ENCODE assay signal across 4 fruit fly cellular contexts in genomic region chrX:4108114-4108439, dm6.
TF ChIP-seq lines count a peak whose summit lies in the region.

No protein-coding gene starts in this region.

- no peak for TF ChIP-seq CTCF in whole organism, embryonic (GFP tag; optimal IDR thresholded peaks at IDR 0.05; lab: Kevin White, UChicago)

TF ChIP-seq in whole organism, embryonic, 481 proteins besides CTCF, POLR2A, EP300 and RAD21:
- TF ChIP-seq NC2α (GFP tag; optimal IDR thresholded peaks at IDR 0.05; lab: Kevin White, UChicago) (no peak), zen2 (GFP tag; IDR thresholded peaks at IDR 0.05; lab: Robert Waterston, UW; ENCODE audit: partially characterized antibody) (no peak), CG2116 (GFP tag; optimal IDR thresholded peaks at IDR 0.05; lab: Kevin White, UChicago) (no peak), CG9215 (GFP tag; IDR thresholded peaks at IDR 0.05; lab: Robert Waterston, UW) (no peak), nom (GFP tag; optimal IDR thresholded peaks at IDR 0.05; lab: Kevin White, UChicago) (peak; percentile 34), h (optimal IDR thresholded peaks at IDR 0.05; lab: Kevin White, UChicago) (no peak), hbn (GFP tag; IDR thresholded peaks at IDR 0.05; lab: Robert Waterston, UW; ENCODE audit: partially characterized antibody) (no peak), Drgx (GFP tag; IDR thresholded peaks at IDR 0.05; lab: Robert Waterston, UW) (peak; percentile 42; the same call in 1 of the 2 replicates), CG9609 (GFP tag; optimal IDR thresholded peaks at IDR 0.05; lab: Kevin White, UChicago) (no peak), CG2875 (GFP tag; optimal IDR thresholded peaks at IDR 0.05; lab: Kevin White, UChicago) (no peak), mld (GFP tag; IDR thresholded peaks at IDR 0.05; lab: Robert Waterston, UW; ENCODE audit: partially characterized antibody) (no peak), exex (tag; optimal IDR thresholded peaks at IDR 0.05; lab: Kevin White, UChicago) (peak; percentile 12)

TF ChIP-seq in whole organism, prepupa, 60 proteins besides CTCF, POLR2A, EP300 and RAD21 (continues in another document):
- TF ChIP-seq CG6276 (GFP tag; optimal IDR thresholded peaks at IDR 0.05; lab: Kevin White, UChicago) (peak; percentile 48), ss (GFP tag; optimal IDR thresholded peaks at IDR 0.05; lab: Kevin White, UChicago) (peak; percentile 39 to 77), topi (GFP tag; optimal IDR thresholded peaks at IDR 0.05; lab: Kevin White, UChicago) (peak; percentile 19), Blimp-1 (GFP tag; optimal IDR thresholded peaks at IDR 0.05; lab: Kevin White, UChicago) (no peak), fd85E (GFP tag; optimal IDR thresholded peaks at IDR 0.05; lab: Kevin White, UChicago) (no peak), Met (GFP tag; optimal IDR thresholded peaks at IDR 0.05; lab: Kevin White, UChicago) (no peak), acj6 (GFP tag; optimal IDR thresholded peaks at IDR 0.05; lab: Kevin White, UChicago) (peak; percentile 22), Eip75B (GFP tag; optimal IDR thresholded peaks at IDR 0.05; lab: Kevin White, UChicago) (peak; percentile 14), CG6854 (GFP tag; optimal IDR thresholded peaks at IDR 0.05; lab: Kevin White, UChicago) (no peak), CG10631 (GFP tag; optimal IDR thresholded peaks at IDR 0.05; lab: Kevin White, UChicago) (peak; percentile 41), CG11294 (GFP tag; IDR thresholded peaks at IDR 0.05; lab: Robert Waterston, UW) (no peak), CG16779 (tag; optimal IDR thresholded peaks at IDR 0.05; lab: Kevin White, UChicago) (no peak), CG31627 (GFP tag; optimal IDR thresholded peaks at IDR 0.05; lab: Kevin White, UChicago) (no peak), CG8119 (GFP tag; IDR thresholded peaks at IDR 0.05; lab: Robert Waterston, UW) (peak; percentile 34; the same call in 1 of the 3 replicates), CG3032 (tag; optimal IDR thresholded peaks at IDR 0.05; lab: Kevin White, UChicago) (peak; percentile 59), salr (GFP tag; optimal IDR thresholded peaks at IDR 0.05; lab: Kevin White, UChicago) (peak in 1 of 2 experiments; percentile 32), cyc (GFP tag; optimal IDR thresholded peaks at IDR 0.05; lab: Kevin White, UChicago) (peak; percentile 25), Hr4 (GFP tag; optimal IDR thresholded peaks at IDR 0.05; lab: Kevin White, UChicago) (peak; percentile 55), eg (GFP tag; IDR thresholded peaks at IDR 0.05; lab: Robert Waterston, UW) (no peak), vri (GFP tag; optimal IDR thresholded peaks at IDR 0.05; lab: Kevin White, UChicago) (no peak), Eip93F (GFP tag; optimal IDR thresholded peaks at IDR 0.05; lab: Kevin White, UChicago) (no peak), achi (GFP tag; optimal IDR thresholded peaks at IDR 0.05; lab: Kevin White, UChicago) (peak; percentile 14), Ets96B (tag; optimal IDR thresholded peaks at IDR 0.05; lab: Kevin White, UChicago) (peak; percentile 40), CG9139 (GFP tag; optimal IDR thresholded peaks at IDR 0.05; lab: Kevin White, UChicago) (no peak), Eip78C (GFP tag; lab: Kevin White, UChicago) (peak; percentile 87), Gug (GFP tag; IDR thresholded peaks at IDR 0.05; lab: Robert Waterston, UW) (no peak), CG1621 (tag; optimal IDR thresholded peaks at IDR 0.05; lab: Kevin White, UChicago) (no peak)

TF ChIP-seq in whole organism, pupa, 21 proteins besides CTCF, POLR2A, EP300 and RAD21:
- TF ChIP-seq CG13204 (GFP tag; optimal IDR thresholded peaks at IDR 0.05; lab: Kevin White, UChicago) (no peak), CG12605 (GFP tag; IDR thresholded peaks at IDR 0.05; lab: Robert Waterston, UW) (no peak), CG17806 (tag; optimal IDR thresholded peaks at IDR 0.05; lab: Kevin White, UChicago) (peak; percentile 28), CG9948 (tag; optimal IDR thresholded peaks at IDR 0.05; lab: Kevin White, UChicago) (peak; percentile 30), CG8301 (tag; optimal IDR thresholded peaks at IDR 0.05; lab: Kevin White, UChicago) (peak; percentile 49), Pif1B (GFP tag; optimal IDR thresholded peaks at IDR 0.05; lab: Kevin White, UChicago) (no peak), rn (GFP tag; IDR thresholded peaks at IDR 0.05; lab: Robert Waterston, UW) (no peak), CG8159 (tag; optimal IDR thresholded peaks at IDR 0.05; lab: Kevin White, UChicago) (peak; percentile 49), CG4496 (GFP tag; IDR thresholded peaks at IDR 0.05; lab: Robert Waterston, UW) (no peak), CG10348 (GFP tag; IDR thresholded peaks at IDR 0.05; lab: Robert Waterston, UW) (no peak), CG15710 (tag; optimal IDR thresholded peaks at IDR 0.05; lab: Kevin White, UChicago) (peak; percentile 64), CG32121 (GFP tag; IDR thresholded peaks at IDR 0.05; lab: Robert Waterston, UW) (0 out of 2 replicates have a peak, but pooled peaks have one; percentile 41), Pif1A (GFP tag; optimal IDR thresholded peaks at IDR 0.05; lab: Kevin White, UChicago) (peak; percentile 49), Ets98B (GFP tag; IDR thresholded peaks at IDR 0.05; lab: Robert Waterston, UW) (no peak), D1 (tag; optimal IDR thresholded peaks at IDR 0.05; lab: Kevin White, UChicago) (no peak), CG14655 (GFP tag; optimal IDR thresholded peaks at IDR 0.05; lab: Kevin White, UChicago) (peak; percentile 48), Snoo (tag; optimal IDR thresholded peaks at IDR 0.05; lab: Kevin White, UChicago) (no peak), CG34367 (tag; optimal IDR thresholded peaks at IDR 0.05; lab: Kevin White, UChicago) (peak; percentile 45), EcR (GFP tag; optimal IDR thresholded peaks at IDR 0.05; lab: Kevin White, UChicago) (no peak), fd96Ca (GFP tag; IDR thresholded peaks at IDR 0.05; lab: Robert Waterston, UW) (no peak), gl (tag; optimal IDR thresholded peaks at IDR 0.05; lab: Kevin White, UChicago) (peak; percentile 18)

TF ChIP-seq in whole organism, wandering third instar larva, 38 proteins besides CTCF, POLR2A, EP300 and RAD21:
- TF ChIP-seq fru (GFP tag; optimal IDR thresholded peaks at IDR 0.05; lab: Kevin White, UChicago) (peak; percentile 4), br (GFP tag; optimal IDR thresholded peaks at IDR 0.05; lab: Kevin White, UChicago) (no peak), foxo (GFP tag; optimal IDR thresholded peaks at IDR 0.05; lab: Kevin White, UChicago) (peak in 1 of 2 experiments; percentile 1), sv (GFP tag; optimal IDR thresholded peaks at IDR 0.05; lab: Kevin White, UChicago) (no peak)
